Worm (Caenorhabditis elegans) whole organism, midembryonic: ENCODE results near the gene Y7A5A.2.

Experiments used
- T22C8.4 ChIP-seq: fragments of 200-800 bp; sonication (Bioruptor generic); IDR thresholded peaks from 2 replicates; pipeline ENCODE4 v1.3.6; 2022; ENCODE audit warnings: missing genetic modification characterization, missing compliant biosample characterization
- flt-1 ChIP-seq: fragments of 200-800 bp; sonication (Bioruptor generic); IDR thresholded peaks from 2 replicates; pipeline ENCODE4 v1.3.6; 2022; ENCODE audit warnings: missing genetic modification characterization, missing compliant biosample characterization
- ref-1 ChIP-seq: fragments of 200-800 bp; sonication (Bioruptor generic); conservative IDR thresholded peaks from 2 replicates; pipeline ENCODE4 v1.3.6; 2022; ENCODE audit warnings: missing genetic modification reagents, missing genetic modification characterization, missing compliant biosample characterization
- ztf-23 ChIP-seq: fragments of 200-800 bp; sonication (Bioruptor generic); IDR thresholded peaks from 2 replicates; pipeline ENCODE4 v1.3.6; 2022; ENCODE audit warnings: missing genetic modification reagents, missing genetic modification characterization, missing compliant biosample characterization
- ztf-29 ChIP-seq: fragments of 200-800 bp; sonication (Bioruptor generic); IDR thresholded peaks from 2 replicates; pipeline ENCODE4 v1.3.6; 2022; ENCODE audit warnings: missing genetic modification reagents, missing genetic modification characterization, missing compliant biosample characterization

DNA sequence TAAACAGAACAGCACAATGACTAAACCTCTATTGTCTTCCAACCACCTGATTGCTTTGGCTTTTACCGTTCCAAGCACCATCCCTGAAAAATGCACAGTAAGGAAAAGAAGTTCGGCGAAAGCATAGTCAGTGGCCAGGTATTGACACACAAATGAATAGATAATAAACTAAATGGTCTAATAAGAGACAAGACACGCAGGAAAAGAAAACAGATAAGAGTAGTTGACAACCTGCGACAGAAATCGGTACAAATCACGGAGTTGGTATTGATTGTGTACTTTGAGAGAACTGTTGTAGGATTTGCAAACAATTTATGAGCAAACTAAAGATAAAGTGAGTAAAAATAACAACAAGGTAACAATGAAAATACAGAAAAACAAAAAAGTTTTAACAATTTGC lies 1.1 kb downstream of the Y7A5A.2 start, which contains the start of gene Y7A5A.1:
- no peak for TF ChIP-seq T22C8.4 (GFP tag; lab: Robert Waterston, UW)
- no peak for TF ChIP-seq flt-1 (GFP tag; lab: Robert Waterston, UW)
- TF ChIP-seq ref-1 = no peak
- no peak for TF ChIP-seq ztf-29 (GFP tag; lab: Robert Waterston, UW)
- TF ChIP-seq ztf-23 (GFP tag; lab: Robert Waterston, UW) = no peak
